Fruit fly (Drosophila melanogaster) whole organism, prepupa: ENCODE measurements around the gene nompC.

ENCODE experiments used
- Blimp-1 ChIP-seq: fragments of 200-800 bp; sonication (Bioruptor generic); optimal IDR thresholded peaks from 3 replicates; lab custom pipeline; 2017; ENCODE audit warnings: missing biosample characterization, missing genetic modification characterization, mild to moderate bottlenecking, moderate library complexity, missing genetic modification reagents
- CG10631 ChIP-seq: fragments of 200-800 bp; sonication (Bioruptor generic); optimal IDR thresholded peaks from 2 replicates; lab custom pipeline; 2016; ENCODE audit warnings: missing biosample characterization, missing genetic modification characterization
- CG10669 ChIP-seq: fragments of 200-800 bp; sonication (Bioruptor generic); optimal IDR thresholded peaks from 3 replicates; lab custom pipeline; 2018; ENCODE audit warnings: missing biosample characterization, mild to moderate bottlenecking, missing genetic modification characterization, moderate library complexity
- CG11294 ChIP-seq: fragments of 200-800 bp; sonication (Bioruptor generic); IDR thresholded peaks from 2 replicates; pipeline ENCODE4 v1.3.6; 2022; ENCODE audit warnings: missing biosample characterization, missing genetic modification characterization
- CG11762 ChIP-seq: fragments of 200-800 bp; sonication (Bioruptor generic); optimal IDR thresholded peaks from 3 replicates; lab custom pipeline; 2016; ENCODE audit warnings: missing biosample characterization, missing genetic modification characterization; ENCODE audit not compliant: insufficient read depth
- CG11902 ChIP-seq: fragments of 200-800 bp; sonication (Bioruptor generic); optimal IDR thresholded peaks from 3 replicates; lab custom pipeline; 2016; ENCODE audit warnings: missing biosample characterization, missing genetic modification characterization
- CG15336 ChIP-seq: fragments of 200-800 bp; sonication (Bioruptor generic); IDR thresholded peaks from 2 replicates; pipeline ENCODE4 v1.3.6; 2022; ENCODE audit warnings: missing biosample characterization, missing genetic modification characterization
- CG16779 ChIP-seq: fragments of 200-800 bp; sonication (Bioruptor generic); optimal IDR thresholded peaks from 3 replicates; lab custom pipeline; 2017; ENCODE audit warnings: missing biosample characterization, mild to moderate bottlenecking, missing genetic modification characterization
- CG3032 ChIP-seq: fragments of 200-800 bp; optimal IDR thresholded peaks from 2 replicates; lab custom pipeline; 2019; ENCODE audit warnings: missing biosample characterization, mild to moderate bottlenecking, missing genetic modification characterization, moderate library complexity
- CG32006 ChIP-seq: fragments of 200-800 bp; sonication (Bioruptor generic); optimal IDR thresholded peaks from 3 replicates; lab custom pipeline; 2017; ENCODE audit warnings: missing biosample characterization, mild to moderate bottlenecking, missing genetic modification characterization
- CG4318 ChIP-seq: fragments of 200-800 bp; sonication (Bioruptor generic); optimal IDR thresholded peaks from 3 replicates; lab custom pipeline; 2017; ENCODE audit warnings: missing biosample characterization, mild to moderate bottlenecking, missing genetic modification characterization
- CG6163 ChIP-seq: fragments of 200-800 bp; sonication (Bioruptor generic); IDR thresholded peaks from 3 replicates; pipeline ENCODE4 v1.3.6; 2022; ENCODE audit warnings: missing biosample characterization, missing genetic modification characterization
- CG6276 ChIP-seq: fragments of 200-800 bp; sonication (Bioruptor generic); optimal IDR thresholded peaks from 2 replicates; lab custom pipeline; 2017; ENCODE audit warnings: missing biosample characterization, mild to moderate bottlenecking, missing genetic modification characterization
- CG6792 ChIP-seq: fragments of 200-800 bp; sonication (Bioruptor generic); optimal IDR thresholded peaks from 3 replicates; lab custom pipeline; 2016; ENCODE audit warnings: missing biosample characterization, missing genetic modification characterization
- CG6808 ChIP-seq: fragments of 200-800 bp; sonication (Bioruptor generic); optimal IDR thresholded peaks from 3 replicates; lab custom pipeline; 2017; ENCODE audit warnings: missing biosample characterization, missing genetic modification characterization, mild to moderate bottlenecking, moderate library complexity, missing genetic modification reagents
- CG6854 ChIP-seq: fragments of 200-800 bp; sonication (Bioruptor generic); optimal IDR thresholded peaks from 2 replicates; lab custom pipeline; 2017; ENCODE audit warnings: missing biosample characterization, mild to moderate bottlenecking, missing genetic modification characterization
- CG7368 ChIP-seq: fragments of 200-800 bp; sonication (Bioruptor generic); optimal IDR thresholded peaks from 3 replicates; lab custom pipeline; 2016; ENCODE audit warnings: missing biosample characterization, missing genetic modification characterization
- CG8319 ChIP-seq: fragments of 200-800 bp; sonication (Bioruptor generic); optimal IDR thresholded peaks from 3 replicates; lab custom pipeline; 2016; ENCODE audit warnings: missing biosample characterization, missing genetic modification characterization
- CG8632 ChIP-seq: fragments of 200-800 bp; sonication (Bioruptor generic); optimal IDR thresholded peaks from 3 replicates; lab custom pipeline; 2016; ENCODE audit warnings: missing biosample characterization, missing genetic modification characterization
- CG9139 ChIP-seq: fragments of 200-800 bp; sonication (Bioruptor generic); optimal IDR thresholded peaks from 3 replicates; lab custom pipeline; 2017; ENCODE audit warnings: missing biosample characterization, mild to moderate bottlenecking, missing genetic modification characterization
- Eip78C ChIP-seq: fragments of 200-800 bp; sonication (Bioruptor generic); peaks from one replicate; lab custom pipeline; 2016; ENCODE audit warnings: missing biosample characterization, missing genetic modification characterization
- Ets96B ChIP-seq: fragments of 200-800 bp; optimal IDR thresholded peaks from 2 replicates; lab custom pipeline; 2019; ENCODE audit warnings: missing biosample characterization, mild to moderate bottlenecking, missing genetic modification characterization, moderate library complexity
- Gug ChIP-seq: fragments of 200-800 bp; sonication (Bioruptor generic); IDR thresholded peaks from 2 replicates; pipeline ENCODE4 v1.3.6; 2022; ENCODE audit warnings: missing biosample characterization, missing genetic modification characterization
- Hr38 ChIP-seq: sonication (Bioruptor generic); optimal IDR thresholded peaks from 2 replicates; lab custom pipeline; 2016; ENCODE audit warnings: missing biosample characterization, missing genetic modification characterization
- Hr39 ChIP-seq: fragments of 200-800 bp; sonication (Bioruptor generic); optimal IDR thresholded peaks from 2 replicates; lab custom pipeline; 2016; ENCODE audit warnings: missing biosample characterization, missing genetic modification characterization
- Hr4 ChIP-seq: fragments of 200-800 bp; sonication (Bioruptor generic); optimal IDR thresholded peaks from 3 replicates; lab custom pipeline; 2016; ENCODE audit warnings: missing biosample characterization, missing genetic modification characterization
- Lpt ChIP-seq: fragments of 200-800 bp; sonication (Bioruptor generic); optimal IDR thresholded peaks from 3 replicates; lab custom pipeline; 2016; ENCODE audit warnings: missing biosample characterization, missing genetic modification characterization
- Met ChIP-seq: fragments of 200-800 bp; sonication (Bioruptor generic); optimal IDR thresholded peaks from 3 replicates; lab custom pipeline; 2016; ENCODE audit warnings: missing biosample characterization, missing genetic modification characterization
- OdsH ChIP-seq: fragments of 200-800 bp; sonication (Bioruptor generic); optimal IDR thresholded peaks from 3 replicates; lab custom pipeline; 2016; ENCODE audit warnings: missing biosample characterization, missing genetic modification characterization
- Sox102F ChIP-seq: fragments of 200-800 bp; sonication (Bioruptor generic); optimal IDR thresholded peaks from 2 replicates; lab custom pipeline; 2016; ENCODE audit warnings: missing biosample characterization, mild to moderate bottlenecking, missing genetic modification characterization
- Sox15 ChIP-seq: fragments of 200-800 bp; sonication (Bioruptor generic); optimal IDR thresholded peaks from 3 replicates; lab custom pipeline; 2016; ENCODE audit warnings: missing biosample characterization, missing genetic modification characterization
- achi ChIP-seq: fragments of 200-800 bp; sonication (Bioruptor generic); optimal IDR thresholded peaks from 3 replicates; lab custom pipeline; 2016; ENCODE audit warnings: missing biosample characterization, missing genetic modification characterization
- acj6 ChIP-seq: fragments of 200-800 bp; sonication (Bioruptor generic); optimal IDR thresholded peaks from 3 replicates; lab custom pipeline; 2016; ENCODE audit warnings: missing biosample characterization, missing genetic modification characterization
- cyc ChIP-seq: fragments of 200-800 bp; sonication (Bioruptor generic); optimal IDR thresholded peaks from 3 replicates; lab custom pipeline; 2016; ENCODE audit warnings: missing biosample characterization, missing genetic modification characterization
- dsx ChIP-seq: fragments of 200-800 bp; optimal IDR thresholded peaks from 3 replicates; lab custom pipeline; 2019; ENCODE audit warnings: missing biosample characterization, mild to moderate bottlenecking, missing genetic modification characterization, moderate library complexity; ENCODE audit not compliant: poor library complexity, severe bottlenecking
- eg ChIP-seq: fragments of 200-800 bp; sonication (Bioruptor generic); IDR thresholded peaks from 3 replicates; pipeline ENCODE4 v1.3.6; 2022; ENCODE audit warnings: missing biosample characterization, missing genetic modification characterization
- esn ChIP-seq: fragments of 200-800 bp; sonication (Bioruptor generic); optimal IDR thresholded peaks from 2 replicates; lab custom pipeline; 2016; ENCODE audit warnings: missing biosample characterization, mild to moderate bottlenecking, missing genetic modification characterization, moderate library complexity
- fd85E ChIP-seq: fragments of 200-800 bp; sonication (Bioruptor generic); optimal IDR thresholded peaks from 3 replicates; lab custom pipeline; 2016; ENCODE audit warnings: missing biosample characterization, missing genetic modification characterization
- net ChIP-seq: fragments of 200-800 bp; sonication (Bioruptor generic); optimal IDR thresholded peaks from 3 replicates; lab custom pipeline; 2016; ENCODE audit warnings: missing biosample characterization, missing genetic modification characterization
- pdm3 ChIP-seq: fragments of 200-800 bp; sonication (Bioruptor generic); optimal IDR thresholded peaks from 3 replicates; lab custom pipeline; 2016; ENCODE audit warnings: missing biosample characterization, missing genetic modification characterization
- spab ChIP-seq: fragments of 200-800 bp; sonication (Bioruptor generic); optimal IDR thresholded peaks from 2 replicates; lab custom pipeline; 2017; ENCODE audit warnings: missing biosample characterization, mild to moderate bottlenecking, missing genetic modification characterization, missing genetic modification reagents
- ss ChIP-seq, 2 experiments: fragments of 200-800 bp; sonication (Bioruptor generic); optimal IDR thresholded peaks; 2 replicates in 1 of 2; 3 replicates in 1 of 2; lab custom pipeline; 2017 to 2018; ENCODE audit warnings: mild to moderate bottlenecking in 2 of 2, missing biosample characterization in 2 of 2, missing genetic modification characterization in 2 of 2, moderate library complexity in 1 of 2
- svp ChIP-seq: fragments of 200-800 bp; sonication (Bioruptor generic); peaks from one replicate; lab custom pipeline; 2016; ENCODE audit warnings: missing biosample characterization, missing genetic modification characterization
- vri ChIP-seq: fragments of 200-800 bp; sonication (Bioruptor generic); optimal IDR thresholded peaks from 3 replicates; lab custom pipeline; 2016; ENCODE audit warnings: missing biosample characterization, mild to moderate bottlenecking, missing genetic modification characterization

nompC gene

dm6 chr2L:5297289-5297960 is 48.6 kb upstream of the nompC start (continued):
- TF ChIP-seq fd85E (peak; percentile 25), CG10669 (no peak), Met (peak; percentile 95), acj6 (peak; percentile 80), CG11762 (GFP tag; lab: Kevin White, UChicago) (peak; percentile 53), CG4318 (GFP tag; lab: Kevin White, UChicago) (peak; percentile 35), pdm3 (peak; percentile 85), Ets96B (tag; lab: Kevin White, UChicago) (no peak), CG8632 (GFP tag; lab: Kevin White, UChicago) (peak; percentile 77), CG11294 (GFP tag; lab: Robert Waterston, UW) (no peak), Hr38 (no peak), CG15336 (GFP tag; lab: Robert Waterston, UW) (peak; percentile 73), CG6854 (peak; percentile 91), CG6792 (GFP tag; lab: Kevin White, UChicago) (peak; percentile 78), cyc (GFP tag; lab: Kevin White, UChicago) (peak; percentile 94), svp (peak; percentile 98), CG32006 (GFP tag; lab: Kevin White, UChicago) (peak; percentile 80)

dm6 chr2L:5297961-5298311 is 48.1 kb upstream of the nompC start:
- no peak for TF ChIP-seq CG7368 (GFP tag; lab: Kevin White, UChicago)
- no peak for TF ChIP-seq Sox15 (GFP tag; lab: Kevin White, UChicago)
- no peak for TF ChIP-seq ss (GFP tag; optimal IDR thresholded peaks at IDR 0.05; lab: Kevin White, UChicago)
- TF ChIP-seq net, result no peak
- TF ChIP-seq Lpt (GFP tag; lab: Kevin White, UChicago), result no peak
- no peak for TF ChIP-seq CG32006 (GFP tag; lab: Kevin White, UChicago)
- TF ChIP-seq Hr4 (GFP tag; lab: Kevin White, UChicago), result no peak
- TF ChIP-seq achi (GFP tag; lab: Kevin White, UChicago), result no peak
- TF ChIP-seq OdsH (GFP tag; lab: Kevin White, UChicago), result no peak
- TF ChIP-seq, all 60 proteins: peak for 0

- no peak for TF ChIP-seq spab
- TF ChIP-seq ss (GFP tag; optimal IDR thresholded peaks at IDR 0.05; lab: Kevin White, UChicago), result no peak
- peak; percentile 61 for TF ChIP-seq CG11902
- TF ChIP-seq CG11762 (GFP tag; lab: Kevin White, UChicago), result peak; percentile 22
- peak; percentile 66 for TF ChIP-seq Blimp-1 (GFP tag; lab: Kevin White, UChicago)
- TF ChIP-seq CG32006 (GFP tag; lab: Kevin White, UChicago), result peak; percentile 76
- TF ChIP-seq CG8319 (GFP tag; lab: Kevin White, UChicago), result peak; percentile 55
- peak; percentile 40; the same call in 1 of the 3 replicates for TF ChIP-seq CG6163 (GFP tag; lab: Robert Waterston, UW)
- peak; percentile 75 for TF ChIP-seq CG15336 (GFP tag; lab: Robert Waterston, UW)
- TF ChIP-seq vri (GFP tag; lab: Kevin White, UChicago), result no peak
- TF ChIP-seq esn (GFP tag; lab: Kevin White, UChicago), result peak; percentile 91
- peak; percentile 29; the same call in 1 of the 2 replicates for TF ChIP-seq Gug (GFP tag; lab: Robert Waterston, UW)
- TF ChIP-seq Met, result peak; percentile 86
- peak; percentile 79 for TF ChIP-seq Sox102F (GFP tag; lab: Kevin White, UChicago)
- peak; percentile 75 for TF ChIP-seq eg
- TF ChIP-seq CG9139 (GFP tag; lab: Kevin White, UChicago), result no peak
- TF ChIP-seq achi (GFP tag; lab: Kevin White, UChicago), result peak; percentile 70
- peak; percentile 6 for TF ChIP-seq CG3032 (tag; lab: Kevin White, UChicago)
- TF ChIP-seq pdm3, result peak; percentile 80
- TF ChIP-seq Hr39 (GFP tag; lab: Kevin White, UChicago), result peak; percentile 71
- peak; percentile 59 for TF ChIP-seq Hr4 (GFP tag; lab: Kevin White, UChicago)
- peak; percentile 50 for TF ChIP-seq net
- TF ChIP-seq CG6276 (GFP tag; lab: Kevin White, UChicago), result peak; percentile 34
- TF ChIP-seq CG16779 (tag; lab: Kevin White, UChicago), result peak; percentile 28
- peak; percentile 41 for TF ChIP-seq dsx
- TF ChIP-seq Hr38, result no peak
- TF ChIP-seq CG6808, result no peak
- TF ChIP-seq Ets96B (tag; lab: Kevin White, UChicago), result peak; percentile 17
- TF ChIP-seq CG4318 (GFP tag; lab: Kevin White, UChicago), result peak; percentile 34
- TF ChIP-seq CG6854, result peak; percentile 74
- peak; percentile 40 for TF ChIP-seq CG10631 (GFP tag; lab: Kevin White, UChicago)
- TF ChIP-seq Eip78C (GFP tag; lab: Kevin White, UChicago), result peak; percentile 91
Observed at dm6 chr2L:5298978-5299627, 46.9 kb upstream of the nompC start.
